Worm (Caenorhabditis elegans): ENCODE results near the gene ZK899.3.

DNA sequence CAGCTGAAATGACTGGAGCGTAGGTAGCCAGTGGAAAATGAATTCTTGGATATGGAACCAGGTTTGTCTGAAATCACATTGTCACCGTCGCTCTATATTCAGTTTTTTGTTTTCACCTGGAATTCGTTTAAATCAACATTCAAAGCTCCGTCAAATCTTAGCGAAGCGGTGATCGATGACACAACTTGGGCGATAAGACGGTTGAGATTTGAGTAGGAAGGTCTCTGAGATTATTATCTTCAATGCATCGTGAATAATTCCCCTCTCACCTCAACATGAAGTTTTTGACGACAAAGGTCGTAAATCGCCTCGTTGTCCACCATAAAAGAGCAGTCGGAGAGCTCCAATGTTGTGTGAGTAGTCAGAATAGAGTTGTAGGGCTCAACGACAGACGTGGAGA, 3.6 kb downstream of the ZK899.3 start:
- no peak for TF ChIP-seq ceh-22 (tag; optimal IDR thresholded peaks at IDR 0.05)
- TF ChIP-seq unc-86 (tag; optimal IDR thresholded peaks at IDR 0.05): no peak
- no peak for TF ChIP-seq unc-42 (tag; optimal IDR thresholded peaks at IDR 0.05)
- no peak for TF ChIP-seq ceh-45 (GFP tag; IDR thresholded peaks at IDR 0.05)
- TF ChIP-seq elt-2 (tag; optimal IDR thresholded peaks at IDR 0.05): no peak
- TF ChIP-seq rnt-1 (tag; optimal IDR thresholded peaks at IDR 0.05): no peak
- no peak for TF ChIP-seq sox-4 (tag; optimal IDR thresholded peaks at IDR 0.05)
- no peak for TF ChIP-seq fax-1 (tag; optimal IDR thresholded peaks at IDR 0.05)
- TF ChIP-seq ceh-9 (tag; optimal IDR thresholded peaks at IDR 0.05): no peak
- TF ChIP-seq ceh-19 (GFP tag; optimal IDR thresholded peaks at IDR 0.05): no peak
- no peak for TF ChIP-seq ceh-24 (tag; optimal IDR thresholded peaks at IDR 0.05)
- TF ChIP-seq ceh-31 (tag; optimal IDR thresholded peaks at IDR 0.05): no peak
- TF ChIP-seq fkh-10 (GFP tag; optimal IDR thresholded peaks at IDR 0.05): no peak
- no peak for TF ChIP-seq pha-4 (tag; optimal IDR thresholded peaks at IDR 0.05)

All from whole organism, late embryonic.